Fruit fly (Drosophila melanogaster) whole organism, embryonic: ENCODE measurements around the gene CG43389.

Source experiments
- CG10654 ChIP-seq: fragments of 200-800 bp; sonication (Bioruptor generic); optimal IDR thresholded peaks from 2 replicates; lab custom pipeline; 2016; ENCODE audit warnings: missing biosample characterization, missing genetic modification characterization
- CG11456 ChIP-seq: fragments of 200-800 bp; sonication (Bioruptor generic); IDR thresholded peaks from 3 replicates; pipeline ENCODE4 v1.3.6; 2022; ENCODE audit warnings: missing biosample characterization, missing genetic modification characterization
- CG17568 ChIP-seq: fragments of 200-800 bp; sonication (Bioruptor generic); optimal IDR thresholded peaks from 2 replicates; lab custom pipeline; 2018; ENCODE audit warnings: missing biosample characterization, mild to moderate bottlenecking, missing genetic modification characterization, moderate library complexity
- CG2712 ChIP-seq: fragments of 200-800 bp; optimal IDR thresholded peaks from 3 replicates; lab custom pipeline; 2019; ENCODE audit warnings: missing biosample characterization, mild to moderate bottlenecking, missing genetic modification characterization, moderate library complexity
- CG9797 ChIP-seq: fragments of 200-800 bp; sonication (Bioruptor generic); optimal IDR thresholded peaks from 3 replicates; lab custom pipeline; 2018; ENCODE audit warnings: missing biosample characterization, mild to moderate bottlenecking, missing genetic modification characterization
- NC2α ChIP-seq: fragments of 200-800 bp; sonication (Bioruptor generic); optimal IDR thresholded peaks from 2 replicates; lab custom pipeline; 2016; ENCODE audit warnings: missing biosample characterization, missing genetic modification characterization
- Nf-YA ChIP-seq: fragments of 200-800 bp; sonication (Bioruptor generic); IDR thresholded peaks from 2 replicates; pipeline ENCODE4 v1.3.6; 2022; ENCODE audit warnings: missing biosample characterization, missing genetic modification characterization
- Optix ChIP-seq: fragments of 200-800 bp; sonication (Bioruptor generic); IDR thresholded peaks from 3 replicates; pipeline ENCODE4 v1.3.6; 2022; ENCODE audit warnings: missing biosample characterization, missing genetic modification characterization
- Ravus ChIP-seq: fragments of 200-800 bp; sonication (Bioruptor generic); IDR thresholded peaks from 2 replicates; pipeline ENCODE4 v1.3.6; 2022; ENCODE audit warnings: missing biosample characterization, missing genetic modification characterization
- Sox102F ChIP-seq: fragments of 200-800 bp; sonication (Bioruptor generic); optimal IDR thresholded peaks from 2 replicates; lab custom pipeline; 2018; ENCODE audit warnings: missing biosample characterization, mild to moderate bottlenecking, missing genetic modification characterization, moderate library complexity
- sens ChIP-seq: fragments of 200-800 bp; sonication (Bioruptor generic); peaks from one replicate; lab custom pipeline; 2016; ENCODE audit warnings: missing biosample characterization, missing genetic modification characterization
- sim ChIP-seq: fragments of 200-800 bp; sonication (Bioruptor generic); IDR thresholded peaks from 2 replicates; pipeline ENCODE4 v1.3.6; 2022; ENCODE audit warnings: missing biosample characterization, missing genetic modification characterization
- twi ChIP-seq: fragments of 200-800 bp; optimal IDR thresholded peaks from 2 replicates; lab custom pipeline; 2019; ENCODE audit warnings: missing biosample characterization, mild to moderate bottlenecking, missing genetic modification characterization, moderate library complexity

- TF ChIP-seq Nf-YA (peak; percentile 59; the same call in 1 of the 2 replicates), twi (peak; percentile 93), CG17568 (GFP tag; lab: Kevin White, UChicago) (peak; percentile 83), CG11456 (GFP tag; lab: Robert Waterston, UW) (peak; percentile 76), sim (peak; percentile 58; the same call in 1 of the 2 replicates), sens (GFP tag; lab: Kevin White, UChicago) (peak; percentile 100), CG10654 (peak; percentile 83), Sox102F (GFP tag; lab: Kevin White, UChicago) (peak; percentile 94), NC2α (peak; percentile 92), CG9797 (GFP tag; lab: Kevin White, UChicago) (peak; percentile 18), CG2712 (peak; percentile 96), Optix (GFP tag; lab: Robert Waterston, UW) (peak; percentile 77), Ravus (GFP tag; lab: Robert Waterston, UW) (peak; percentile 49)
Observed at dm6 chr3L:3249997-3250774, 2.4 kb downstream of the CG43389 start.
